Fruit fly (Drosophila melanogaster): ENCODE data around the gene shps.

shps gene

dm6 chr3R:24289768-24290349, 10.5 kb downstream of the shps start, which contains the start of the genes CG34290 and Uck (continued):
- TF ChIP-seq CG8388 (GFP tag; optimal IDR thresholded peaks at IDR 0.05) (peak; percentile 38), Dref (GFP tag; IDR thresholded peaks at IDR 0.05) (peak; percentile 89), CG32767 (GFP tag; IDR thresholded peaks at IDR 0.05) (0 out of 2 replicates have a peak, but pooled peaks have one; percentile 18), psq (GFP tag; optimal IDR thresholded peaks at IDR 0.05) (peak; percentile 48), fd64A (GFP tag; optimal IDR thresholded peaks at IDR 0.05) (peak; percentile 76), cas (GFP tag; IDR thresholded peaks at IDR 0.05) (0 out of 2 replicates have a peak, but pooled peaks have one; percentile 12), Drgx (GFP tag; IDR thresholded peaks at IDR 0.05) (no peak), CG2120 (GFP tag; optimal IDR thresholded peaks at IDR 0.05) (peak; percentile 61), sug (tag; optimal IDR thresholded peaks at IDR 0.05) (peak; percentile 77), HLH54F (GFP tag; optimal IDR thresholded peaks at IDR 0.05) (peak; percentile 69), z (GFP tag; IDR thresholded peaks at IDR 0.05) (no peak), sens-2 (GFP tag; IDR thresholded peaks at IDR 0.05) (peak; percentile 38; the same call in 1 of the 2 replicates), CG6854 (GFP tag; optimal IDR thresholded peaks at IDR 0.05) (peak; percentile 84), CG10267 (tag; optimal IDR thresholded peaks at IDR 0.05) (peak; percentile 71), Dip3 (GFP tag; optimal IDR thresholded peaks at IDR 0.05) (peak; percentile 46), dmrt99B (tag; optimal IDR thresholded peaks at IDR 0.05) (peak; percentile 65), peb (GFP tag; IDR thresholded peaks at IDR 0.05) (0 out of 2 replicates have a peak, but pooled peaks have one; percentile 15), Hr78 (GFP tag; optimal IDR thresholded peaks at IDR 0.05) (peak in 1 of 2 experiments; percentile 13), CTCF (GFP tag; optimal IDR thresholded peaks at IDR 0.05) (peak; percentile 58), dati (GFP tag; IDR thresholded peaks at IDR 0.05) (no peak), CG10959 (GFP tag; IDR thresholded peaks at IDR 0.05) (peak; percentile 30; the same call in 1 of the 2 replicates), Dp (GFP tag; optimal IDR thresholded peaks at IDR 0.05) (peak; percentile 63), CG13123 (GFP tag; optimal IDR thresholded peaks at IDR 0.05) (peak; percentile 27), CG17802 (tag; optimal IDR thresholded peaks at IDR 0.05) (peak; percentile 65), CG8924 (tag; optimal IDR thresholded peaks at IDR 0.05) (peak; percentile 34), CG6254 (GFP tag; optimal IDR thresholded peaks at IDR 0.05) (peak; percentile 41), tio (GFP tag; optimal IDR thresholded peaks at IDR 0.05) (peak; percentile 3), Dbx (GFP tag; IDR thresholded peaks at IDR 0.05) (peak; percentile 70), Bgb (GFP tag; IDR thresholded peaks at IDR 0.05; ENCODE audit: partially characterized antibody) (peak; percentile 86), vvl (GFP tag; IDR thresholded peaks at IDR 0.05) (peak; percentile 88), en (GFP tag; optimal IDR thresholded peaks at IDR 0.05) (peak; percentile 60), h (optimal IDR thresholded peaks at IDR 0.05) (no peak), CG4617 (GFP tag; optimal IDR thresholded peaks at IDR 0.05; ENCODE audit: borderline replicate concordance) (peak; percentile 70), fd102C (GFP tag; optimal IDR thresholded peaks at IDR 0.05) (peak; percentile 56), CG3065 (GFP tag; optimal IDR thresholded peaks at IDR 0.05) (peak; percentile 16), sob (GFP tag; IDR thresholded peaks at IDR 0.05) (peak; percentile 82), CG11560 (tag; IDR thresholded peaks at IDR 0.05) (no peak), E2f1 (GFP tag; IDR thresholded peaks at IDR 0.05) (peak; percentile 54), jing (GFP tag; optimal IDR thresholded peaks at IDR 0.05) (peak; percentile 47), CG8765 (GFP tag; IDR thresholded peaks at IDR 0.05) (no peak), Dll (GFP tag; IDR thresholded peaks at IDR 0.05; ENCODE audit: partially characterized antibody) (peak; percentile 89), CG8359 (GFP tag; optimal IDR thresholded peaks at IDR 0.05; ENCODE audit: borderline replicate concordance) (peak; percentile 63), mirr (GFP tag; optimal IDR thresholded peaks at IDR 0.05) (peak; percentile 90), CG9215 (GFP tag; IDR thresholded peaks at IDR 0.05) (no peak), Taf1 (GFP tag; IDR thresholded peaks at IDR 0.05) (no peak), CG9437 (GFP tag; optimal IDR thresholded peaks at IDR 0.05) (peak; percentile 72), CG18764 (GFP tag; optimal IDR thresholded peaks at IDR 0.05) (peak; percentile 54), Ets97D (GFP tag; optimal IDR thresholded peaks at IDR 0.05) (peak; percentile 99), az2 (GFP tag; optimal IDR thresholded peaks at IDR 0.05) (peak; percentile 8), Bteb2 (GFP tag; optimal IDR thresholded peaks at IDR 0.05) (peak; percentile 82), Xbp1 (GFP tag; optimal IDR thresholded peaks at IDR 0.05) (peak; percentile 76)

Measured in whole organism, embryonic.